Worm (Caenorhabditis elegans): ENCODE measurements around the gene Y39F10C.3.

DNA sequence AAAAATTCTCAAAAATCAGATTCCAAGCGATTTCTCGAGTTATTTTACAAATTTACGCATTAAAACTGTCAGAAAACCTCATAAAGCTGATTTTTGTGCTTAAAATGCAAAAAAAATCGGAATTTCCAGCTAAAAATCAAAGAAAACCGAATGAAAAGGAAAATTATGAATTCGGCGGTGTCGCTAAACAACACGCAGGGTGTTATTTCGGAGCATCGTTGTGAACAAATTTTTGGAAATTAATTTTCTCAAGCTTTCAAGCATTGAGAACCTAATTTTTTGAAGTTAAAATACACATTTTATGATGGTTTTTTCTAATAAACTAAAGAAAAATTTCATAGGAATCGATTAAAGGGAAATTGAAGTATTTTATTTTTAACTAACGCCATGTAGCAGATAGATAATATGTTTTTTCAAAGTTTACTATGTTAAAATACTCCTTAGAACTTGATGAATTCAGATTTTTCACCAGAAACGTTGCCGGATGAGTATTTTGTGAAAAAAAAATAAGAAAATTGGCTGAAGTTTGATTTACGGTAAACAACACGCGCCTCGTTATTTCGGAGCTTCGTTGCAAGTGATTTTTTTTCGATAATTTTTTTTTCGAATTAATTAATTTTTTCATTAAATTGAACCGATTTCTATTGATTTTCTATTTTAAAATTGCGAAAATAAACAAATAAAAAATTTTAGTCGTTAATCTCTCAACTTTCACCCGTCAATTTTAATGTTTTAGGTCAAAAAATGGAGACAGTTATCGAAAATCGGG is 27.3 kb downstream of the Y39F10C.3 start, which contains the start of gene thoc-1:
- TF ChIP-seq med-1 (GFP tag; optimal IDR thresholded peaks at IDR 0.05; ENCODE audit: insufficient read depth) (no peak), ztf-23 (GFP tag; IDR thresholded peaks at IDR 0.05) (no peak), flt-1 (GFP tag; IDR thresholded peaks at IDR 0.05) (no peak), tab-1 (GFP tag; IDR thresholded peaks at IDR 0.05) (no peak), T22C8.4 (GFP tag; IDR thresholded peaks at IDR 0.05) (no peak), ref-1 (GFP tag; conservative IDR thresholded peaks at IDR 0.05) (no peak)
